Worm (Caenorhabditis elegans) whole organism, young adult: ENCODE measurements around the gene T04A8.13.

ENCODE experiments used
- B0336.3 ChIP-seq: fragments of 200-800 bp; sonication (Bioruptor generic); IDR thresholded peaks from 2 replicates; pipeline ENCODE4 v1.3.6; 2022; ENCODE audit warnings: missing genetic modification characterization, missing compliant biosample characterization
- F10E7.11 ChIP-seq: sonication (generic microtip); optimal IDR thresholded peaks from 2 replicates; lab custom pipeline; 2017; ENCODE audit warnings: mild to moderate bottlenecking, missing genetic modification characterization, moderate library complexity, missing compliant biosample characterization
- F22D6.2 ChIP-seq: sonication (generic microtip); optimal IDR thresholded peaks from 2 replicates; lab custom pipeline; 2016; ENCODE audit warnings: mild to moderate bottlenecking, missing genetic modification characterization, missing compliant biosample characterization
- F23B12.7 ChIP-seq: sonication (generic microtip); optimal IDR thresholded peaks from 2 replicates; lab custom pipeline; 2017; ENCODE audit warnings: missing genetic modification characterization, mild to moderate bottlenecking, missing compliant biosample characterization, antibody characterized with exemption, moderate library complexity; ENCODE audit not compliant: insufficient read depth
- F39B2.1 ChIP-seq: fragments of 200-800 bp; sonication (Bioruptor generic); IDR thresholded peaks from 2 replicates; pipeline ENCODE4 v1.3.6; 2022; ENCODE audit warnings: missing genetic modification reagents, missing genetic modification characterization, missing compliant biosample characterization
- K12H6.12 ChIP-seq: fragments of 200-800 bp; sonication (Bioruptor generic); optimal IDR thresholded peaks from 2 replicates; lab custom pipeline; 2018; ENCODE audit warnings: mild to moderate bottlenecking, missing genetic modification characterization, missing compliant biosample characterization
- T26A5.8 ChIP-seq: sonication (generic microtip); optimal IDR thresholded peaks from 2 replicates; lab custom pipeline; 2016; ENCODE audit warnings: missing genetic modification characterization, missing compliant biosample characterization
- Y67H2A.10 ChIP-seq: fragments of 200-800 bp; sonication (Bioruptor generic); conservative IDR thresholded peaks from 2 replicates; pipeline ENCODE4 v1.3.6; 2022; ENCODE audit warnings: missing genetic modification reagents, missing genetic modification characterization, missing compliant biosample characterization
- Y95B8A.8 ChIP-seq: fragments of 200-800 bp; sonication (Bioruptor generic); IDR thresholded peaks from 2 replicates; pipeline ENCODE4 v1.3.6; 2022; ENCODE audit warnings: missing genetic modification reagents, missing genetic modification characterization, missing compliant biosample characterization
- akir-1 ChIP-seq: fragments of 200-800 bp; sonication (Bioruptor generic); optimal IDR thresholded peaks from 2 replicates; lab custom pipeline; 2018; ENCODE audit warnings: mild to moderate bottlenecking, missing genetic modification characterization, moderate library complexity, missing compliant biosample characterization
- attf-5 ChIP-seq: fragments of 200-800 bp; sonication (Bioruptor generic); optimal IDR thresholded peaks from 2 replicates; lab custom pipeline; 2018; ENCODE audit warnings: mild to moderate bottlenecking, missing genetic modification characterization, missing compliant biosample characterization
- ceh-79 ChIP-seq: sonication (generic microtip); optimal IDR thresholded peaks from 2 replicates; lab custom pipeline; 2017; ENCODE audit warnings: mild to moderate bottlenecking, missing genetic modification characterization, missing compliant biosample characterization
- efl-1 ChIP-seq: fragments of 150-350 bp; optimal IDR thresholded peaks from 2 replicates; lab custom pipeline; 2014; ENCODE audit warnings: missing biosample characterization, missing genetic modification reagents, missing genetic modification characterization
- egl-18 ChIP-seq: fragments of 200-800 bp; sonication (Bioruptor generic); IDR thresholded peaks from 2 replicates; pipeline ENCODE4 v1.3.6; 2022; ENCODE audit warnings: missing genetic modification reagents, missing genetic modification characterization, missing compliant biosample characterization
- egl-44 ChIP-seq: fragments of 200-800 bp; sonication (Bioruptor generic); IDR thresholded peaks from 2 replicates; pipeline ENCODE4 v1.3.6; 2022; ENCODE audit warnings: missing genetic modification reagents, missing genetic modification characterization, missing compliant biosample characterization
- egrh-3 ChIP-seq: fragments of 200-800 bp; sonication (Bioruptor generic); IDR thresholded peaks from 2 replicates; pipeline ENCODE4 v1.3.6; 2022; ENCODE audit warnings: missing genetic modification reagents, missing genetic modification characterization, missing compliant biosample characterization
- hrde-1 ChIP-seq: sonication (generic microtip); optimal IDR thresholded peaks from 2 replicates; lab custom pipeline; 2016; ENCODE audit warnings: missing genetic modification characterization, mild to moderate bottlenecking, missing compliant biosample characterization, moderate library complexity, missing genotype, missing genetic modification reagents, borderline replicate concordance
- lag-1 ChIP-seq: fragments of 200-800 bp; sonication (Bioruptor generic); IDR thresholded peaks from 2 replicates; pipeline ENCODE4 v1.3.6; 2022; ENCODE audit warnings: missing genetic modification reagents, missing genetic modification characterization, missing compliant biosample characterization
- lir-1 ChIP-seq: fragments of 200-800 bp; sonication (Bioruptor generic); conservative IDR thresholded peaks from 2 replicates; pipeline ENCODE4 v1.3.6; 2022; ENCODE audit warnings: missing genetic modification reagents, missing genetic modification characterization, missing compliant biosample characterization
- madf-3 ChIP-seq: fragments of 200-800 bp; sonication (Bioruptor generic); IDR thresholded peaks from 2 replicates; pipeline ENCODE4 v1.3.6; 2022; ENCODE audit warnings: missing genetic modification reagents, missing genetic modification characterization, missing compliant biosample characterization
- mel-28 ChIP-seq: sonication (generic microtip); optimal IDR thresholded peaks from 2 replicates; lab custom pipeline; 2016; ENCODE audit warnings: borderline replicate concordance, mild to moderate bottlenecking, missing genetic modification characterization, missing compliant biosample characterization
- mes-4 ChIP-seq: sonication (generic microtip); optimal IDR thresholded peaks from 2 replicates; lab custom pipeline; 2016; ENCODE audit warnings: missing genotype, missing genetic modification characterization, missing compliant biosample characterization
- nfya-2 ChIP-seq: fragments of 200-800 bp; sonication (Bioruptor generic); IDR thresholded peaks from 2 replicates; pipeline ENCODE4 v1.3.6; 2022; ENCODE audit warnings: missing genetic modification reagents, missing genetic modification characterization, missing compliant biosample characterization
- nfyb-1 ChIP-seq: fragments of 200-800 bp; sonication (Bioruptor generic); IDR thresholded peaks from 2 replicates; pipeline ENCODE4 v1.3.6; 2022; ENCODE audit warnings: missing genetic modification reagents, missing genetic modification characterization, missing compliant biosample characterization
- nhr-27 ChIP-seq: fragments of 200-800 bp; sonication (Bioruptor generic); optimal IDR thresholded peaks from 2 replicates; lab custom pipeline; 2018; ENCODE audit warnings: mild to moderate bottlenecking, missing genetic modification characterization, moderate library complexity, missing compliant biosample characterization
- nhr-90 ChIP-seq: sonication (generic microtip); optimal IDR thresholded peaks from 2 replicates; lab custom pipeline; 2016; ENCODE audit warnings: missing genotype, mild to moderate bottlenecking, missing genetic modification characterization, missing compliant biosample characterization
- rec-8 ChIP-seq, 2 experiments: sonication (generic microtip); optimal IDR thresholded peaks; 2 replicates each; lab custom pipeline; 2016; ENCODE audit warnings: mild to moderate bottlenecking in 2 of 2, missing genetic modification characterization in 2 of 2, missing genetic modification reagents in 2 of 2, missing genotype in 2 of 2, missing biosample characterization in 1 of 2, missing compliant biosample characterization in 1 of 2, moderate library complexity in 1 of 2
- rpc-1 ChIP-seq, 2 experiments: fragments of 150-350 bp in 1 of 2; sonication (generic microtip) in 1 of 2; optimal IDR thresholded peaks; 2 replicates each; lab custom pipeline; 2014 to 2018; ENCODE audit warnings: missing biosample characterization in 1 of 2, missing genetic modification characterization in 1 of 2, missing genetic modification reagents in 1 of 2, missing genotype in 1 of 2
- zfh-2 ChIP-seq: fragments of 200-800 bp; sonication (Bioruptor generic); conservative IDR thresholded peaks from 2 replicates; pipeline ENCODE4 v1.3.6; 2022; ENCODE audit warnings: missing genetic modification reagents, missing genetic modification characterization, missing compliant biosample characterization

T04A8.13 gene

DNA sequence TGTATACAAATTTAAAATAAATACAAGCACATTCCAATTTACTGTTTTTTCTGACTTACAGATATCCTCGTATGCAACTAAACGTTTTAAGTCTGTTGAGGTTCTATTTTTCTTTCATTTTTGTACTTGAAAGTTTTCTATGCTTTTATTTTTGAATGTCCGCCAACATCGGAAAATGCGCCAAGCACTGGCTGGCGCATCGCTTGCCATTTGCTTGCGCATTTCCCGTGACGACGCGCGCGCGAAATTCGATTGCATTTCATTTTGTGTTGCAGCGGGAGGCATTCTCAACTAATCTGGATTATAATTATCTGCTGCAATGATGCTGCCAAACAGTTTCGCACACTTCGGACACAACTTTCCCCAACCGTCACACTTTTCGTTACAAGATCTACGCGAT is 50.2 kb downstream of the T04A8.13 start, which contains the start of gene fbxl-2 (continued):
- TF ChIP-seq egrh-3 (GFP tag; lab: Robert Waterston, UW) (peak; percentile 63), egl-18 (GFP tag; lab: Robert Waterston, UW) (0 out of 2 replicates have a peak, but pooled peaks have one; percentile 73), mel-28 (no peak), K12H6.12 (tag; lab: Kevin White, UChicago) (peak; percentile 85), attf-5 (GFP tag; lab: Kevin White, UChicago) (peak; percentile 98), rpc-1 (optimal IDR thresholded peaks at IDR 0.05; lab: Kevin White, UChicago) (no peak), rpc-1 (tag; optimal IDR thresholded peaks at IDR 0.05; lab: Kevin White, UChicago) (no peak), nfya-2 (GFP tag; lab: Robert Waterston, UW) (0 out of 2 replicates have a peak, but pooled peaks have one; percentile 65), egl-44 (GFP tag; lab: Robert Waterston, UW) (peak; percentile 78), lir-1 (GFP tag; lab: Robert Waterston, UW) (peak; percentile 92), hrde-1 (tag; lab: Kevin White, UChicago) (peak; percentile 63), lag-1 (no peak), Y95B8A.8 (GFP tag; lab: Robert Waterston, UW) (peak; percentile 84), Y67H2A.10 (GFP tag; lab: Robert Waterston, UW) (peak; percentile 71), efl-1 (peak; percentile 96), akir-1 (GFP tag; lab: Kevin White, UChicago) (peak; percentile 16), nfyb-1 (GFP tag; lab: Robert Waterston, UW) (peak; percentile 96), B0336.3 (GFP tag; lab: Robert Waterston, UW) (peak; percentile 95), mes-4 (tag; lab: Kevin White, UChicago) (no peak), ceh-79 (tag; lab: Kevin White, UChicago) (no peak), F23B12.7 (peak; percentile 83), T26A5.8 (tag; lab: Kevin White, UChicago) (no peak), madf-3 (GFP tag; lab: Robert Waterston, UW) (peak; percentile 95), F22D6.2 (peak; percentile 59), zfh-2 (GFP tag; lab: Robert Waterston, UW) (peak; percentile 92), F10E7.11 (peak; percentile 34), nhr-27 (tag; lab: Kevin White, UChicago) (no peak), F39B2.1 (GFP tag; lab: Robert Waterston, UW) (peak; percentile 81; the same call in 1 of the 2 replicates), nhr-90 (peak; percentile 60), rec-8 (tag; optimal IDR thresholded peaks at IDR 0.05; lab: Kevin White, UChicago) (no peak)
